Worm (Caenorhabditis elegans) whole organism, L4 larva: ENCODE data around the gene T08G3.13.

Source experiments
- ces-1 ChIP-seq: fragments of 150-350 bp; sonication (generic microtip); optimal IDR thresholded peaks from 4 replicates; lab custom pipeline; 2014; ENCODE audit warnings: missing biosample characterization, missing genetic modification reagents, missing genetic modification characterization
- lsy-2 ChIP-seq, 2 experiments: fragments of 150-350 bp in 1 of 2; sonication (generic microtip) in 1 of 2; optimal IDR thresholded peaks; 2 replicates each; lab custom pipeline; 2014 to 2017; ENCODE audit warnings: missing biosample characterization in 2 of 2, missing genetic modification characterization in 2 of 2
- nhr-77 ChIP-seq: fragments of 150-350 bp; optimal IDR thresholded peaks from 2 replicates; lab custom pipeline; 2014; ENCODE audit warnings: missing biosample characterization, missing genetic modification characterization
- ztf-7 ChIP-seq: fragments of 150-350 bp; optimal IDR thresholded peaks from 2 replicates; lab custom pipeline; 2014; ENCODE audit warnings: missing biosample characterization, missing genetic modification characterization

DNA sequence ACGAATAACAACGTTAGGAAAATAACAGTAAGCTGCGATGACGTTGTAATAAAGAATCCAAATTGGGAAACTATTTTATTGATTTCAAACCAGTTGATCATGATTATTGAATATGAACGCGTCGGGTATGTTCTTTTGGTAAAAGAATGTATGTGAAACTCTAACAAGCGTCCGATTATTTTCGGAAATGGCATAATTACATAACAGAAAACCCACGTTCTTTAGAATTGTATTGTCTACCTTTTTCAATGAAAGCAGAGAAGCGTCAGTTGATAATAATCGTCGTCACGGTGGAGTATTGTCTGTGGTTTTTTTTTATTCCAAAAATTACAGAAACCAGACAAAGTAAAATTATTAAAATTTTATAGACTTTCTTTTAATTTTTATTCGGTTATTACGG lies 7.2 kb downstream of the T08G3.13 start, which contains the start of gene str-14:
- TF ChIP-seq ces-1 (GFP tag; lab: Kevin White, UChicago) (no peak), lsy-2 (tag; optimal IDR thresholded peaks at IDR 0.05; lab: Kevin White, UChicago) (no peak), nhr-77 (tag; lab: Kevin White, UChicago) (no peak), ztf-7 (tag; lab: Kevin White, UChicago) (no peak)
